Worm (Caenorhabditis elegans): ENCODE measurements around the gene lec-11.

- TF ChIP-seq nhr-76 (tag; optimal IDR thresholded peaks at IDR 0.05) (no peak), nhr-77 (tag; optimal IDR thresholded peaks at IDR 0.05) (no peak), mdl-1 (tag; optimal IDR thresholded peaks at IDR 0.05) (no peak), lin-15B (tag; optimal IDR thresholded peaks at IDR 0.05) (no peak), nhr-12 (tag; optimal IDR thresholded peaks at IDR 0.05) (no peak), ceh-82 (tag; optimal IDR thresholded peaks at IDR 0.05) (no peak), nhr-43 (tag; optimal IDR thresholded peaks at IDR 0.05; ENCODE audit: poor library complexity, severe bottlenecking) (peak; percentile 27), ztf-11 (tag; optimal IDR thresholded peaks at IDR 0.05) (no peak), nhr-25 (tag; optimal IDR thresholded peaks at IDR 0.05) (no peak)
Measured at ce11 chrIV:6552036-6552435, 37.9 kb downstream of the lec-11 start.
